Worm (Caenorhabditis elegans) whole organism, dauer: ENCODE data around the gene lido-14.

Source experiments
- unc-62 ChIP-seq: sonication (generic microtip); optimal IDR thresholded peaks from 2 replicates; lab custom pipeline; 2017; ENCODE audit warnings: missing biosample characterization, missing genetic modification reagents, missing genetic modification characterization

The lido-14 gene

ce11 chrII:3347940-3348610, 10.9 kb upstream of the lido-14 start, which contains the start of the genes F14D2.14 and bath-29:
F14D2.14 (minus strand) TSS chrII:3347990.
bath-29 (plus strand) TSS chrII:3348560.
- TF ChIP-seq unc-62 (GFP tag; lab: Kevin White, UChicago) = no peak

- TF ChIP-seq unc-62 (GFP tag; lab: Kevin White, UChicago) = no peak
Measured at ce11 chrII:3349820-3350291, 9.1 kb upstream of the lido-14 start, which contains the start of gene F14D2.8. F14D2.8 (minus strand) TSS chrII:3349870.

ce11 chrII:3367100-3367499, 8.2 kb downstream of the lido-14 start, which contains the start of gene Y49F6C.6:
Y49F6C.6 (minus strand) TSS chrII:3367200.
- TF ChIP-seq unc-62 (GFP tag; lab: Kevin White, UChicago) = no peak

- TF ChIP-seq unc-62 (GFP tag; lab: Kevin White, UChicago) = no peak
Measured at ce11 chrII:3368097-3368496, 9.2 kb downstream of the lido-14 start, which contains the start of gene Y49F6C.7. Y49F6C.7 (minus strand) TSS chrII:3368197.

ce11 chrII:3370061-3370460, 11.1 kb downstream of the lido-14 start, which contains the start of gene Y49F6C.8:
Y49F6C.8 (minus strand) TSS chrII:3370111.
- TF ChIP-seq unc-62 (GFP tag; lab: Kevin White, UChicago) = no peak

ce11 chrII:3371010-3371409, 12.1 kb downstream of the lido-14 start, which contains the start of gene bath-23:
bath-23 (plus strand) TSS chrII:3371310.
- TF ChIP-seq unc-62 (GFP tag; lab: Kevin White, UChicago) = no peak

- TF ChIP-seq unc-62 (GFP tag; lab: Kevin White, UChicago) = no peak
Measured at ce11 chrII:3373875-3374274, 14.9 kb downstream of the lido-14 start.

ce11 chrII:3374779-3375178, 15.8 kb downstream of the lido-14 start, which contains the start of gene bath-10:
bath-10 (plus strand) TSS chrII:3375079.
- no peak for TF ChIP-seq unc-62 (GFP tag; lab: Kevin White, UChicago)

ce11 chrII:3375302-3375701, 16.4 kb downstream of the lido-14 start:
- TF ChIP-seq unc-62 (GFP tag; lab: Kevin White, UChicago) = no peak

ce11 chrII:3376789-3377188, 17.9 kb downstream of the lido-14 start, which contains the start of gene bath-9:
bath-9 (plus strand) TSS chrII:3377089.
- no peak for TF ChIP-seq unc-62 (GFP tag; lab: Kevin White, UChicago)

ce11 chrII:3378275-3378674, 19.3 kb downstream of the lido-14 start, which contains the start of gene Y49F6C.2:
Y49F6C.2 (plus strand) TSS chrII:3378575.
- no peak for TF ChIP-seq unc-62 (GFP tag; lab: Kevin White, UChicago)

- no peak for TF ChIP-seq unc-62 (GFP tag; lab: Kevin White, UChicago)
Measured at ce11 chrII:3381510-3381909, 22.6 kb downstream of the lido-14 start, which contains the start of gene T06D4.1. T06D4.1 (plus strand) TSS chrII:3381830.

ce11 chrII:3383116-3383515, 24.2 kb downstream of the lido-14 start:
- no peak for TF ChIP-seq unc-62 (GFP tag; lab: Kevin White, UChicago)

- no peak for TF ChIP-seq unc-62 (GFP tag; lab: Kevin White, UChicago)
Measured at ce11 chrII:3385736-3386135, 26.8 kb downstream of the lido-14 start, which contains the start of gene T06D4.2. T06D4.2 (minus strand) TSS chrII:3385905.

- TF ChIP-seq unc-62 (GFP tag; lab: Kevin White, UChicago) = no peak
Measured at ce11 chrII:3387503-3387902, 28.6 kb downstream of the lido-14 start, which contains the start of gene T06D4.6. T06D4.6 (minus strand) TSS chrII:3387603.

- no peak for TF ChIP-seq unc-62 (GFP tag; lab: Kevin White, UChicago)
Measured at ce11 chrII:3395484-3395883, 36.5 kb downstream of the lido-14 start, which contains the start of gene nep-20. nep-20 (minus strand) TSS chrII:3395584.
